Worm (Caenorhabditis elegans): Measurements from ENCODE around the gene R08C7.8.

DNA sequence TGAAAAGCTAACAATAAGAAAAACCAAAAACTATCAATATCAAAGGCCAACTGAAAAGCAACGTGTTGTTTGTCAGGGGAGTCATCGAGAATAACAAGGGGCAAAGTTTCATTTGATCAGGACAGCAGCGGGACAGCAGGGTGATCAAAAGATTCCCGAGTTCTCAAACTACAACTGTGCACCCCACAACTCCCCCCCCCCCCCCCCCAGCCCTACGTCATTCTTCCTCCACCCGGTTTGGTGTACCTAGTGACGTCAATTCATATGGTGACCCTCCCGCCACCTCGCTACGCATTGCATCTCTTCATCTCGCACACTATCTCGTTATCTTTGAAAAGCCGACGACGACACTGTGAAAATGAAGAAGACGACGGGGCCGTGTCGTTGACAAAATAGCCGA is 39.4 kb upstream of the R08C7.8 start:
- TF ChIP-seq skn-1 (tag; optimal IDR thresholded peaks at IDR 0.05) (no peak), efl-3 (GFP tag; optimal IDR thresholded peaks at IDR 0.05) (no peak), tbx-2 (tag; optimal IDR thresholded peaks at IDR 0.05) (no peak), jun-1 (tag; optimal IDR thresholded peaks at IDR 0.05) (no peak), ceh-8 (GFP tag; optimal IDR thresholded peaks at IDR 0.05) (no peak), nhr-12 (tag; optimal IDR thresholded peaks at IDR 0.05) (no peak), zag-1 (tag; optimal IDR thresholded peaks at IDR 0.05) (no peak), aly-2 (tag; optimal IDR thresholded peaks at IDR 0.05) (no peak), lir-3 (tag; optimal IDR thresholded peaks at IDR 0.05; ENCODE audit: poor library complexity) (no peak), ama-1 (optimal IDR thresholded peaks at IDR 0.05) (no peak), pqm-1 (tag; optimal IDR thresholded peaks at IDR 0.05) (no peak)

Measured in whole organism, L1 larva.